Worm (Caenorhabditis elegans) whole organism, L4/young adult: ENCODE data around the gene C17F4.3.

Source experiments
- W03F9.2 ChIP-seq: fragments of 150-350 bp; optimal IDR thresholded peaks from 2 replicates; lab custom pipeline; 2014; ENCODE audit warnings: missing biosample characterization, missing genetic modification characterization
- dao-5 ChIP-seq: sonication (generic microtip); optimal IDR thresholded peaks from 2 replicates; lab custom pipeline; 2016; ENCODE audit warnings: missing genotype, missing genetic modification characterization, moderate library complexity, missing compliant biosample characterization
- him-1 ChIP-seq: sonication (generic microtip); optimal IDR thresholded peaks from 2 replicates; lab custom pipeline; 2016; ENCODE audit warnings: missing genotype, missing genetic modification reagents, missing genetic modification characterization, missing compliant biosample characterization

DNA sequence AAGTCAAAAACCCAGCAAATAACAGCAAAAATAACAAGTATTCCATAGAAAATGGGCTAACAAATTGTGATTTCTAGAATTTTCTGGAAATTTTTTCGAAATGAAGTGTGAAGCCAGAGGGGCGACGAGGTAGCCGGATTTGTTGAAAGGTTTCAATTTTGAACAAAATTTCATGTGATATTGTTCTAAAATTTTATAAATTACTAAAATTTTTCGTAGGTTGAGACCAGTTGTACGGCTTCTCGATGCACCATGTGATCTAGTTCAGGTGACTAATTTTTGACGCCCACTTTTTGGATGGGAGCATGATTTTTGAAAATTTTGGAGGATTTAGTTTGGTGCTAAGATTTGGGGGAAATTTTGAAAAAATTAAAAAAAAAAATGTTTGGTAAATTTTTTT lies 18.9 kb downstream of the C17F4.3 start, which contains the start of gene gcy-19:
- TF ChIP-seq him-1 = no peak
- TF ChIP-seq W03F9.2 (tag; lab: Kevin White, UChicago) = no peak
- no peak for TF ChIP-seq dao-5
